Worm (Caenorhabditis elegans) whole organism, young adult: ENCODE data around the gene tsp-8.

ENCODE experiments used
- B0035.1 ChIP-seq: sonication (generic microtip); optimal IDR thresholded peaks from 2 replicates; lab custom pipeline; 2016; ENCODE audit warnings: missing genetic modification characterization, mild to moderate bottlenecking, missing compliant biosample characterization, missing genotype, missing genetic modification reagents
- B0261.1 ChIP-seq: sonication (generic microtip); optimal IDR thresholded peaks from 2 replicates; lab custom pipeline; 2016; ENCODE audit warnings: mild to moderate bottlenecking, missing genetic modification characterization, moderate library complexity, missing compliant biosample characterization
- D2030.7 ChIP-seq: fragments of 200-800 bp; sonication (Bioruptor generic); IDR thresholded peaks from 2 replicates; pipeline ENCODE4 v1.3.6; 2022; ENCODE audit warnings: missing genetic modification reagents, missing genetic modification characterization, missing compliant biosample characterization
- F52B5.7 ChIP-seq: sonication (generic microtip); optimal IDR thresholded peaks from 2 replicates; lab custom pipeline; 2016; ENCODE audit warnings: mild to moderate bottlenecking, missing genetic modification characterization, missing compliant biosample characterization
- F55B11.4 ChIP-seq: sonication (generic microtip); optimal IDR thresholded peaks from 2 replicates; lab custom pipeline; 2016; ENCODE audit warnings: missing compliant biosample characterization, missing genetic modification characterization, borderline replicate concordance; ENCODE audit not compliant: insufficient read depth
- F57C9.4 ChIP-seq: sonication (generic microtip); optimal IDR thresholded peaks from 2 replicates; lab custom pipeline; 2017; ENCODE audit warnings: mild to moderate bottlenecking, missing genetic modification characterization, missing compliant biosample characterization
- K12H6.12 ChIP-seq: fragments of 200-800 bp; sonication (Bioruptor generic); optimal IDR thresholded peaks from 2 replicates; lab custom pipeline; 2018; ENCODE audit warnings: mild to moderate bottlenecking, missing genetic modification characterization, missing compliant biosample characterization
- T07F8.4 ChIP-seq: sonication (generic microtip); optimal IDR thresholded peaks from 2 replicates; lab custom pipeline; 2016; ENCODE audit warnings: mild to moderate bottlenecking, missing genetic modification characterization, moderate library complexity, missing compliant biosample characterization
- ama-1 ChIP-seq, 3 experiments: fragments of 150-350 bp in 1 of 3; sonication (generic microtip) in 2 of 3; optimal IDR thresholded peaks; 2 replicates each; lab custom pipeline; 2014 to 2018; ENCODE audit warnings: missing biosample characterization in 2 of 3, missing genetic modification characterization in 2 of 3, missing genetic modification reagents in 2 of 3
- attf-3 ChIP-seq: fragments of 200-800 bp; sonication (Bioruptor generic); conservative IDR thresholded peaks from 2 replicates; pipeline ENCODE4 v1.3.6; 2022; ENCODE audit warnings: missing genetic modification reagents, missing genetic modification characterization, missing compliant biosample characterization
- cebp-2 ChIP-seq: fragments of 200-800 bp; sonication (Bioruptor generic); IDR thresholded peaks from 2 replicates; pipeline ENCODE4 v1.3.6; 2022; ENCODE audit warnings: missing genetic modification characterization, missing compliant biosample characterization
- ceh-100 ChIP-seq: fragments of 200-800 bp; sonication (Bioruptor generic); IDR thresholded peaks from 2 replicates; pipeline ENCODE4 v1.3.6; 2022; ENCODE audit warnings: missing genetic modification reagents, missing genetic modification characterization, missing compliant biosample characterization
- chd-7 ChIP-seq: sonication (generic microtip); optimal IDR thresholded peaks from 2 replicates; lab custom pipeline; 2016; ENCODE audit warnings: mild to moderate bottlenecking, missing genetic modification characterization, moderate library complexity, missing compliant biosample characterization
- dox-1 ChIP-seq: fragments of 200-800 bp; sonication (Bioruptor generic); IDR thresholded peaks from 2 replicates; pipeline ENCODE4 v1.3.6; 2022; ENCODE audit warnings: missing genetic modification reagents, missing genetic modification characterization, missing compliant biosample characterization
- efl-1 ChIP-seq: fragments of 150-350 bp; optimal IDR thresholded peaks from 2 replicates; lab custom pipeline; 2014; ENCODE audit warnings: missing biosample characterization, missing genetic modification reagents, missing genetic modification characterization
- ekl-4 ChIP-seq: fragments of 200-800 bp; sonication (Bioruptor generic); IDR thresholded peaks from 2 replicates; pipeline ENCODE4 v1.3.6; 2022; ENCODE audit warnings: missing genetic modification reagents, missing genetic modification characterization, missing compliant biosample characterization
- him-1 ChIP-seq: sonication (generic microtip); optimal IDR thresholded peaks from 2 replicates; lab custom pipeline; 2016; ENCODE audit warnings: missing genotype, missing genetic modification reagents, missing genetic modification characterization, missing compliant biosample characterization
- hmg-1.2 ChIP-seq: fragments of 200-800 bp; sonication (Bioruptor generic); IDR thresholded peaks from 2 replicates; pipeline ENCODE4 v1.3.6; 2022; ENCODE audit warnings: missing genetic modification reagents, missing genetic modification characterization, missing compliant biosample characterization
- lag-1 ChIP-seq: fragments of 200-800 bp; sonication (Bioruptor generic); IDR thresholded peaks from 2 replicates; pipeline ENCODE4 v1.3.6; 2022; ENCODE audit warnings: missing genetic modification reagents, missing genetic modification characterization, missing compliant biosample characterization
- let-607 ChIP-seq, 2 experiments: fragments of 200-800 bp in 1 of 2; sonication (Bioruptor generic) in 1 of 2; sonication (generic microtip) in 1 of 2; optimal IDR thresholded peaks; 2 replicates each; lab custom pipeline; 2016 to 2018; ENCODE audit warnings: mild to moderate bottlenecking in 2 of 2, missing compliant biosample characterization in 2 of 2, missing genetic modification characterization in 2 of 2, moderate library complexity in 2 of 2, missing genotype in 1 of 2
- lin-40 ChIP-seq: sonication (generic microtip); optimal IDR thresholded peaks from 2 replicates; lab custom pipeline; 2016; ENCODE audit warnings: missing genetic modification characterization, mild to moderate bottlenecking, missing compliant biosample characterization, missing genotype, missing genetic modification reagents
- madf-10 ChIP-seq: sonication (generic microtip); optimal IDR thresholded peaks from 2 replicates; lab custom pipeline; 2016; ENCODE audit warnings: mild to moderate bottlenecking, missing genetic modification characterization, missing compliant biosample characterization
- madf-3 ChIP-seq: fragments of 200-800 bp; sonication (Bioruptor generic); IDR thresholded peaks from 2 replicates; pipeline ENCODE4 v1.3.6; 2022; ENCODE audit warnings: missing genetic modification reagents, missing genetic modification characterization, missing compliant biosample characterization
- mes-4 ChIP-seq: sonication (generic microtip); optimal IDR thresholded peaks from 2 replicates; lab custom pipeline; 2016; ENCODE audit warnings: missing genotype, missing genetic modification characterization, missing compliant biosample characterization
- nfya-1 ChIP-seq: sonication (generic microtip); optimal IDR thresholded peaks from 2 replicates; lab custom pipeline; 2017; ENCODE audit warnings: antibody characterized with exemption, missing compliant biosample characterization, missing genetic modification characterization, borderline replicate concordance; ENCODE audit not compliant: insufficient read depth
- nhr-27 ChIP-seq: fragments of 200-800 bp; sonication (Bioruptor generic); optimal IDR thresholded peaks from 2 replicates; lab custom pipeline; 2018; ENCODE audit warnings: mild to moderate bottlenecking, missing genetic modification characterization, moderate library complexity, missing compliant biosample characterization
- nhr-80 ChIP-seq: sonication (generic microtip); optimal IDR thresholded peaks from 2 replicates; lab custom pipeline; 2016; ENCODE audit warnings: missing genetic modification characterization, missing compliant biosample characterization
- sdz-38 ChIP-seq: sonication (generic microtip); optimal IDR thresholded peaks from 2 replicates; lab custom pipeline; 2016; ENCODE audit warnings: missing genotype, missing genetic modification characterization, missing compliant biosample characterization
- snpc-1.1 ChIP-seq: sonication (generic microtip); optimal IDR thresholded peaks from 2 replicates; lab custom pipeline; 2017; ENCODE audit warnings: missing genetic modification characterization, mild to moderate bottlenecking, missing compliant biosample characterization, antibody characterized with exemption, moderate library complexity, missing genotype, missing genetic modification reagents; ENCODE audit not compliant: insufficient read depth
- snpc-4 ChIP-seq, 5 experiments: fragments of 150-350 bp in 1 of 5; sonication (generic microtip) in 4 of 5; optimal IDR thresholded peaks; 2 replicates each; lab custom pipeline; 2014 to 2018; ENCODE audit warnings: missing genetic modification characterization in 5 of 5, missing biosample characterization in 3 of 5, antibody characterized with exemption in 2 of 5, mild to moderate bottlenecking in 2 of 5, missing compliant biosample characterization in 2 of 5, missing genotype in 2 of 5, moderate library complexity in 2 of 5, missing genetic modification reagents in 1 of 5
- somi-1 ChIP-seq: fragments of 200-800 bp; sonication (Bioruptor generic); optimal IDR thresholded peaks from 2 replicates; lab custom pipeline; 2018; ENCODE audit warnings: mild to moderate bottlenecking, missing genetic modification characterization, missing compliant biosample characterization
- unc-130 ChIP-seq: sonication (generic microtip); optimal IDR thresholded peaks from 2 replicates; lab custom pipeline; 2016; ENCODE audit warnings: missing genetic modification reagents, missing genetic modification characterization, missing compliant biosample characterization
- zfh-2 ChIP-seq: fragments of 200-800 bp; sonication (Bioruptor generic); conservative IDR thresholded peaks from 2 replicates; pipeline ENCODE4 v1.3.6; 2022; ENCODE audit warnings: missing genetic modification reagents, missing genetic modification characterization, missing compliant biosample characterization
- ztf-18 ChIP-seq: sonication (generic microtip); optimal IDR thresholded peaks from 2 replicates; lab custom pipeline; 2016; ENCODE audit warnings: missing genotype, mild to moderate bottlenecking, missing genetic modification characterization, missing compliant biosample characterization
- ztf-25 ChIP-seq: fragments of 200-800 bp; sonication (Bioruptor generic); IDR thresholded peaks from 2 replicates; pipeline ENCODE4 v1.3.6; 2022; ENCODE audit warnings: missing genetic modification reagents, missing genetic modification characterization, missing compliant biosample characterization
- ztf-26 ChIP-seq: sonication (generic microtip); optimal IDR thresholded peaks from 2 replicates; lab custom pipeline; 2017; ENCODE audit warnings: missing genetic modification characterization, missing compliant biosample characterization
- ztf-28 ChIP-seq: fragments of 200-800 bp; sonication (Bioruptor generic); IDR thresholded peaks from 2 replicates; pipeline ENCODE4 v1.3.6; 2022; ENCODE audit warnings: missing genetic modification reagents, missing genetic modification characterization, missing compliant biosample characterization

The tsp-8 gene

ce11 chrX:14771682-14772081 is 42.4 kb upstream of the tsp-8 start, which contains the start of gene Y16B4A.2:
Gene Y16B4A.2 (minus strand): TSS chrX:14771851.
- TF ChIP-seq nhr-80 = peak; percentile 43
- no peak for TF ChIP-seq lag-1 (GFP tag; lab: Robert Waterston, UW)
- TF ChIP-seq, all 124 proteins: peak for 1

- TF ChIP-seq attf-3 = no peak
- TF ChIP-seq lin-40 = no peak
- no peak for TF ChIP-seq cebp-2 (GFP tag; lab: Robert Waterston, UW)
- no peak for TF ChIP-seq D2030.7 (GFP tag; lab: Robert Waterston, UW)
- peak; percentile 79 for TF ChIP-seq nhr-80
- TF ChIP-seq let-607 (tag; optimal IDR thresholded peaks at IDR 0.05; lab: Kevin White, UChicago) = no peak
- TF ChIP-seq somi-1 (GFP tag; lab: Kevin White, UChicago) = no peak
- TF ChIP-seq, all 124 proteins: peak for 1
These were observed 41.0 kb upstream of the tsp-8 start for ce11 chrX:14770336-14770735.

- TF ChIP-seq ztf-28 (GFP tag; lab: Robert Waterston, UW) (no peak), dox-1 (0 out of 2 replicates have a peak, but pooled peaks have one; percentile 37), nhr-80 (peak; percentile 76), ztf-18 (no peak)
- TF ChIP-seq, all 124 proteins: peak for 2
These were observed 39.7 kb upstream of the tsp-8 start for ce11 chrX:14768989-14769388.

- TF ChIP-seq ceh-100 (no peak), K12H6.12 (tag; lab: Kevin White, UChicago) (no peak), B0035.1 (tag; lab: Kevin White, UChicago) (no peak), nhr-27 (no peak), ekl-4 (GFP tag; lab: Robert Waterston, UW) (no peak), F57C9.4 (tag; lab: Kevin White, UChicago) (no peak), T07F8.4 (tag; lab: Kevin White, UChicago) (no peak), snpc-4 (GFP tag; optimal IDR thresholded peaks at IDR 0.05; lab: Kevin White, UChicago) (no peak), snpc-4 (tag; optimal IDR thresholded peaks at IDR 0.05; lab: Kevin White, UChicago) (peak in 2 of 4 experiments; percentile 76 to 88), zfh-2 (GFP tag; lab: Robert Waterston, UW) (peak; percentile 66), ztf-18 (no peak), F55B11.4 (tag; lab: Kevin White, UChicago) (no peak), ztf-26 (tag; lab: Kevin White, UChicago) (no peak), madf-10 (tag; lab: Kevin White, UChicago) (no peak), unc-130 (GFP tag; lab: Kevin White, UChicago) (no peak), mes-4 (tag; lab: Kevin White, UChicago) (no peak), chd-7 (tag; lab: Kevin White, UChicago) (no peak), B0261.1 (tag; lab: Kevin White, UChicago) (no peak), nfya-1 (tag; lab: Kevin White, UChicago) (no peak), him-1 (tag; lab: Kevin White, UChicago) (no peak), F52B5.7 (tag; lab: Kevin White, UChicago) (no peak), efl-1 (GFP tag; lab: Kevin White, UChicago) (no peak), ama-1 (optimal IDR thresholded peaks at IDR 0.05; lab: Kevin White, UChicago) (no peak), ama-1 (GFP tag; optimal IDR thresholded peaks at IDR 0.05; lab: Kevin White, UChicago) (no peak), hmg-1.2 (GFP tag; lab: Robert Waterston, UW) (no peak), snpc-1.1 (peak; percentile 59), sdz-38 (tag; lab: Kevin White, UChicago) (no peak), madf-3 (GFP tag; lab: Robert Waterston, UW) (no peak), ztf-25 (GFP tag; lab: Robert Waterston, UW) (no peak)
These were observed 38.5 kb upstream of the tsp-8 start for ce11 chrX:14767813-14768212.
